Worm (Caenorhabditis elegans) whole organism, early embryonic: Measurements from ENCODE around the gene hdl-1.

Experiments used
- B0310.2 ChIP-seq: sonication (generic microtip); optimal IDR thresholded peaks from 2 replicates; lab custom pipeline; 2016; ENCODE audit warnings: mild to moderate bottlenecking, missing genetic modification characterization, missing compliant biosample characterization
- F13C5.2 ChIP-seq: sonication (generic microtip); optimal IDR thresholded peaks from 2 replicates; lab custom pipeline; 2017; ENCODE audit warnings: mild to moderate bottlenecking, missing genetic modification characterization, inconsistent platforms, missing compliant biosample characterization
- aly-1 ChIP-seq: sonication (generic microtip); optimal IDR thresholded peaks from 2 replicates; lab custom pipeline; 2016; ENCODE audit warnings: missing genetic modification characterization, missing compliant biosample characterization
- ama-1 ChIP-seq: fragments of 150-350 bp; optimal IDR thresholded peaks from 2 replicates; lab custom pipeline; 2014
- ceh-13 ChIP-seq: fragments of 200-800 bp; sonication (Bioruptor generic); optimal IDR thresholded peaks from 2 replicates; lab custom pipeline; 2018; ENCODE audit warnings: mild to moderate bottlenecking, missing genetic modification characterization, missing compliant biosample characterization
- ceh-36 ChIP-seq: sonication (generic microtip); optimal IDR thresholded peaks from 2 replicates; lab custom pipeline; 2016; ENCODE audit warnings: missing genetic modification characterization, inconsistent platforms, missing compliant biosample characterization
- ets-7 ChIP-seq: sonication (generic microtip); optimal IDR thresholded peaks from 2 replicates; lab custom pipeline; 2016; ENCODE audit warnings: missing genotype, missing genetic modification characterization, missing compliant biosample characterization
- flt-1 ChIP-seq: fragments of 200-800 bp; sonication (Bioruptor generic); IDR thresholded peaks from 2 replicates; pipeline ENCODE4 v1.3.6; 2022; ENCODE audit warnings: missing genetic modification characterization, missing compliant biosample characterization
- hmbx-1 ChIP-seq: sonication (generic microtip); optimal IDR thresholded peaks from 2 replicates; lab custom pipeline; 2016; ENCODE audit warnings: mild to moderate bottlenecking, missing genetic modification characterization, missing compliant biosample characterization
- hmg-4 ChIP-seq: fragments of 200-800 bp; sonication (Bioruptor generic); optimal IDR thresholded peaks from 2 replicates; lab custom pipeline; 2018; ENCODE audit warnings: mild to moderate bottlenecking, missing genetic modification characterization, missing compliant biosample characterization
- hnd-1 ChIP-seq: sonication (generic microtip); optimal IDR thresholded peaks from 2 replicates; lab custom pipeline; 2016; ENCODE audit warnings: missing genetic modification characterization, missing compliant biosample characterization
- pes-1 ChIP-seq: fragments of 200-800 bp; sonication (Bioruptor generic); IDR thresholded peaks from 2 replicates; pipeline ENCODE4 v1.3.6; 2022; ENCODE audit warnings: missing genetic modification reagents, missing genetic modification characterization, missing compliant biosample characterization
- scrt-1 ChIP-seq: fragments of 200-800 bp; sonication (Bioruptor generic); IDR thresholded peaks from 2 replicates; pipeline ENCODE4 v1.3.6; 2022; ENCODE audit warnings: missing genetic modification characterization, missing compliant biosample characterization
- sea-1 ChIP-seq: fragments of 200-800 bp; sonication (Bioruptor generic); conservative IDR thresholded peaks from 2 replicates; pipeline ENCODE4 v1.3.6; 2022; ENCODE audit warnings: missing genetic modification characterization, missing compliant biosample characterization
- tbx-11 ChIP-seq: fragments of 200-800 bp; sonication (Bioruptor generic); IDR thresholded peaks from 2 replicates; pipeline ENCODE4 v1.3.6; 2022; ENCODE audit warnings: missing genetic modification characterization, missing compliant biosample characterization
- tbx-37 ChIP-seq: fragments of 200-800 bp; sonication (Bioruptor generic); conservative IDR thresholded peaks from 2 replicates; pipeline ENCODE4 v1.3.6; 2022; ENCODE audit warnings: missing genetic modification reagents, missing genetic modification characterization, missing compliant biosample characterization
- tra-4 ChIP-seq: sonication (generic microtip); optimal IDR thresholded peaks from 2 replicates; lab custom pipeline; 2017; ENCODE audit warnings: missing genetic modification characterization, missing compliant biosample characterization

The hdl-1 gene

DNA sequence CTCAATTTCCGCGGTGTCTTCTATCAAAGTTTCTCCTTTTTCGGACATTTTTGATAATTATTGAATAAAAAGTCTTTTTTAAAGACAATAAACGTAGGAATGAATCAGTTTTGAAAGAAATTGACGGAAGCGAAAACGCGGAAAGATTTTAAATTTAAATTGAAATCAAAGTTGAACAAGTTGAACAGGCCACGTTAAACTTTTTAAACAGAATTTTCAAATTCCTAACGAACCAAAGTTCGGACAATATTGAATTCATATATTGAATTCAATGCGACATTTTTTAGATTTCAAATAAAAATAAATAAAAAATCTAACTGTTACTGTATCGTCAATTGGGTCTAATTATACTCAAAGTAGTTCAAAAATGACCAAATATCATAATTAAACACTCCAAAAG lies at the start of gene hdl-1:
Gene hdl-1, minus strand, starts transcription at position 101 of the 400 bp plus-strand sequence.
- TF ChIP-seq hnd-1 (no peak), ceh-36 (no peak), ama-1 (lab: Kevin White, UChicago) (no peak), hmbx-1 (tag; lab: Kevin White, UChicago) (no peak), scrt-1 (GFP tag; lab: Robert Waterston, UW) (no peak), F13C5.2 (tag; lab: Kevin White, UChicago) (no peak), hmg-4 (GFP tag; lab: Kevin White, UChicago) (no peak), aly-1 (no peak), pes-1 (GFP tag; lab: Robert Waterston, UW) (no peak), ceh-13 (GFP tag; lab: Kevin White, UChicago) (no peak), ets-7 (no peak), flt-1 (GFP tag; lab: Robert Waterston, UW) (no peak), tra-4 (tag; lab: Kevin White, UChicago) (no peak), sea-1 (GFP tag; lab: Robert Waterston, UW) (no peak), B0310.2 (tag; lab: Kevin White, UChicago) (no peak), tbx-37 (GFP tag; lab: Robert Waterston, UW) (no peak), tbx-11 (GFP tag; lab: Robert Waterston, UW) (no peak)

DNA sequence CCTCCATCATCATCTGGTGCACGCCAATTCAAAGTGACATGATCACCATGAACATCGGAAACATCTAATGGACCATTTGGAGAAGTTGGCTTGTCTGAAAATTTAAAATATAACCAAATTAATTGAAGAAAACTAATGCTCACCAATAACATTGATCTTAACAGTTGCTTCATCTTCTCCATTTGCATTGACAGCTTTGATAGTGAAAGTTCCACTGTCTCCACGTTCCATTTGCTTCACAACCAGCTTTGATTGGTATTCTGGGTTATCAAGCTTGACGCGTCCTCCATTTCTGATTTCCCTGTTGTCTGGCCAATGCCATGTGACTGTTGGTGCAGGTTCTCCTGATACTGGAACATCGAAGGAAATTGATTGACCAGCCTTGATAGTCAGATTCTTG lies 36.8 kb upstream of the hdl-1 start:
- no peak for TF ChIP-seq hmbx-1 (tag; lab: Kevin White, UChicago)
- TF ChIP-seq scrt-1 (GFP tag; lab: Robert Waterston, UW) = no peak
- TF ChIP-seq ets-7 = no peak
- TF ChIP-seq tbx-37 (GFP tag; lab: Robert Waterston, UW) = no peak
- no peak for TF ChIP-seq F13C5.2 (tag; lab: Kevin White, UChicago)
- TF ChIP-seq aly-1 = no peak
- TF ChIP-seq hnd-1 = no peak
- TF ChIP-seq sea-1 (GFP tag; lab: Robert Waterston, UW) = no peak
- TF ChIP-seq ceh-36 = no peak
- no peak for TF ChIP-seq hmg-4 (GFP tag; lab: Kevin White, UChicago)
- TF ChIP-seq B0310.2 (tag; lab: Kevin White, UChicago) = no peak

DNA sequence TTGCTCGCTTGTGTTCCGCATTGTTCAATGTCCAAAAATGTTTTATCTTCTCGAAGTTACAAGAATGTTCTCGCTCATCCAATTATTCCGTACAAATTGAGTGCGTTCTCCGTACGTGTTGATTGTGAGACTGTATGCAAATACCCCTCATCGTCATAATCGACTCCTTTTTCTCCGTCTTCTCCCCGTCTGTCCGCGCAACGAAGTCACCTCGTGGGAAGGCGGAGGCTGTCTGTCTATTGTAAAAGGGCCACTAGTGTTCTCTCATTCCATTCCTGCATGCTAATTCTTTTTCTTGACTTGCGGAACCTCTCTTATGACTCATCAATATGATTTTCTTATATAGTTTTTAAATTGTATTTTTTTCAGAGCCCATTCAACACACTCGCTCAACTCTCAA lies 20.6 kb upstream of the hdl-1 start, which contains the start of gene ZK829.9:
Gene ZK829.9, plus strand, starts transcription at position 364 of the 400 bp plus-strand sequence.
- TF ChIP-seq scrt-1 (GFP tag; lab: Robert Waterston, UW) (no peak), aly-1 (no peak), ceh-13 (GFP tag; lab: Kevin White, UChicago) (no peak), F13C5.2 (tag; lab: Kevin White, UChicago) (no peak), B0310.2 (tag; lab: Kevin White, UChicago) (no peak), ceh-36 (no peak), hmg-4 (GFP tag; lab: Kevin White, UChicago) (no peak), flt-1 (GFP tag; lab: Robert Waterston, UW) (no peak), tra-4 (tag; lab: Kevin White, UChicago) (no peak)

DNA sequence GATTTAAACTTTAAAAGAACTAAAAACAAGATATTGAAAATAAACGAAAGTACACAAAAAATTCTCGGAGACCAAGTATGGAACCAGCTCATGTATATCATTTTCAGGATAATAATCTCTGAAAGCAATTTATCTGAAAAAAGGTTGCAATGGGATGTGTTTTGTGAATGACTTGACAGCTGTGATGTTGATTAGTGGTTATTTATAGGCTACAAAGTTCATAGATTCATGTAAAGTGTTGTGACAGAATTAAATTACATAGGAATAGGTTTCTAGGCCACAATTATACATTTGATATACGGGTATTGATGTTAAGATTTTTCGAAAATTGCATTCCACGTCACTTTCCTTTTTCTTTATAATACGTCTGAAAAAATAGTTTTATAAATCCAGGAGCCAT lies 15.7 kb upstream of the hdl-1 start, which contains the start of gene srj-1:
Gene srj-1, minus strand, starts transcription at position 101 of the 400 bp plus-strand sequence.
- TF ChIP-seq ama-1 (lab: Kevin White, UChicago) (no peak), ceh-36 (no peak), flt-1 (GFP tag; lab: Robert Waterston, UW) (no peak), F13C5.2 (tag; lab: Kevin White, UChicago) (no peak)

DNA sequence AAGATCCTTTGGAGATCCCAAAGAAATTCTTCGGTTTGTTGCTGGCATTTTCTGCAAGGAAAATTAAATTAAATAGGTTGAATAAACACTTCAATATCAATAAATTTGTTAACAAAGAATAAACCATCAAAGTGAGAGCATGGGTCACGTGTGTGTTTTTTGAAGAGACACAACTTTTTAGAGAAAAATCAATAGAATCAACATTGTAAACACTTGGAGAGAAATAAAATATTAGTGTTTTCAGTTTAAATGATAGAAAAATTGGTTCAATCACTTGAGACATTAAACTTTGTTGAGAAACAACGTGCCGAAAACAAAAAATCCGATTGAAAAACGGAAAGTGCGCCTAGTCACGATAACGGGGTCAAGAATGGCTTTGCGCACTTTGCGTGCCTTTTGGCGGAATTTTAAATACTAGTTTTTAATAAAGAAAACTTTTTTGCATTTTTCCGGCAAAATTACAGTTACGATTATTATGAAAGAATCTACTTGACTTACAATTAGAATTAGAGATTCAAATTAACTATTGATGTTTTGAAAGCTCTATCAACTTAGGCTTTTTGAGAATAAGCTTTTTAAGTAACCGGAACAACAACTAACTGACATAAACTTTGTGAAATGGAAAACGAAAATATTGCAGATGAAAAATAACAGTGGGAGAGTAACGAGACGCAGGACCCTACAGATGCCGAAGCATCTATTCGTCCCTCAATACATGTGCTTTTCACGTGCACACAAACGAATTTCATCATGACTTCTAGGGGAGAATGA lies 12.1 kb upstream of the hdl-1 start, which contains the start of gene ZK829.7:
Gene ZK829.7, minus strand, starts transcription at position 51 of the 771 bp plus-strand sequence.
- TF ChIP-seq flt-1 (GFP tag; lab: Robert Waterston, UW) (peak; percentile 42; the same call in 1 of the 2 replicates), hmg-4 (GFP tag; lab: Kevin White, UChicago) (no peak)

DNA sequence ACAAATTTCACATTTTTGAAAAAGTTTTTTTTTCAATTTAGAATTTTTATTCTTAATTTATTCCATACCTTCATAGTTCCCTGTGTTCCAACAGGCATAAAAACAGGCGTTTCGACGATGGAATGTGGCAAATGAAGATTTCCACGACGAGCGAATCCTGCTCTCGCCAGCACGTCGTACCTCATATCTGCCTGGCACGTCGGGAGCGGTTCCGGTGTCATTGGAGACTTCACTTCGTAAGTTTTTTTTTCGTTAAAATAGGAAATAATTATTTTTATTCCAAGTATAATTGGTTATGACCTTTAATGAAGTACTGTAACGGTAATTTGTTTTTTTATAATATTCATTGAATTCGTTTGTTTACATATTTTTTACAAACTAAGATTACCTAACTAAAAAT lies 10.0 kb upstream of the hdl-1 start, which contains the start of gene tgt-1:
Gene tgt-1, minus strand, starts transcription at position 232 of the 400 bp plus-strand sequence.
- no peak for TF ChIP-seq ceh-13 (GFP tag; lab: Kevin White, UChicago)

DNA sequence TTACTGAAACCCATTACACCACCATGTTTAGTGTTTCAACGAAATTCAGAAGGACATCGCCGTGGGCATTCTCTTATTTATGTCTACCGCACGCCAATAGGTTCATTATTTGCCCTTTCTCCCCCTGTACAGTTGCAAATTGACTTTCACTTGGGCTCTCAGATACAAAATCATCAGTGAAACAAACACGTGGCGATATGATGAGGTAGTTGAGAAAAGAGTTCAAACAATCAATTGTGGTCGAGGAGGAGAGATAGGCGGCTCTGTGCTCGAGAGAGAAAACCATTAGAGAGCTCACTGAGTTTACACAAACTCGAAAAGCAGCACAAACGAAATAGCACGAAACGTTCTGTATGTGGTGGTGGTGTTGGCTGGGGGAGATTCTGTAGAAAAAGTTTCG lies 7.5 kb upstream of the hdl-1 start:
- TF ChIP-seq ceh-13 (GFP tag; lab: Kevin White, UChicago) (no peak), tbx-11 (GFP tag; lab: Robert Waterston, UW) (no peak), sea-1 (GFP tag; lab: Robert Waterston, UW) (no peak), B0310.2 (tag; lab: Kevin White, UChicago) (no peak), hmg-4 (GFP tag; lab: Kevin White, UChicago) (no peak), tbx-37 (GFP tag; lab: Robert Waterston, UW) (no peak), pes-1 (GFP tag; lab: Robert Waterston, UW) (no peak), ama-1 (lab: Kevin White, UChicago) (no peak)

DNA sequence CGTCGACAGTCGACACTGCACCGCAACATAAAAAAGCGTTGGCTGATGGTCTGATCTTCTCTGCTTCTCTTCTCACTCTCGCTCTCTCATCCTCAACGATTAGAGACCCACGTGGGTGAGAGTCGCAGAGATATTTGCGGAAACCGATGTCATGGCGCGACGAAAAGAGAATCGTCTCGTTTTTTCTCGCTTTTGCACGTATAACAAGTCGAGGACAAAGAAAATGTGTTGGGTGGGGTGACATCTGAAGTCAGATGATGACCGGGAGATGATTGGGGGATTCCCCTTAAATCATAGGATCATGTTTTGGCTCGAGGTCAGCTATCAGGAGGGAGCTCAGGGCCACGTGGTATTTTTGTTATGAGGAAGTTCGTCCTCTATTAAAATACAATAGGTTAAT lies 6.8 kb upstream of the hdl-1 start:
- TF ChIP-seq hmg-4 (GFP tag; lab: Kevin White, UChicago) = no peak
- no peak for TF ChIP-seq B0310.2 (tag; lab: Kevin White, UChicago)
- TF ChIP-seq F13C5.2 (tag; lab: Kevin White, UChicago) = no peak
- TF ChIP-seq pes-1 (GFP tag; lab: Robert Waterston, UW) = no peak
- no peak for TF ChIP-seq ceh-36
- no peak for TF ChIP-seq hmbx-1 (tag; lab: Kevin White, UChicago)
- no peak for TF ChIP-seq aly-1
- TF ChIP-seq ceh-13 (GFP tag; lab: Kevin White, UChicago) = no peak
- no peak for TF ChIP-seq hnd-1
